Worm (Caenorhabditis elegans) whole organism, late embryonic: ENCODE data around the gene ZK632.4.

Experiments used
- ama-1 ChIP-seq: fragments of 150-350 bp; optimal IDR thresholded peaks from 2 replicates; lab custom pipeline; 2014
- dve-1 ChIP-seq: sonication (generic microtip); optimal IDR thresholded peaks from 2 replicates; lab custom pipeline; 2017; ENCODE audit warnings: antibody characterized with exemption, mild to moderate bottlenecking, missing genetic modification characterization, missing compliant biosample characterization
- nfya-1 ChIP-seq: sonication (generic microtip); optimal IDR thresholded peaks from 2 replicates; lab custom pipeline; 2017; ENCODE audit warnings: missing genetic modification characterization, mild to moderate bottlenecking, missing compliant biosample characterization, antibody characterized with exemption, moderate library complexity
- pha-4 ChIP-seq: fragments of 150-350 bp; optimal IDR thresholded peaks from 2 replicates; lab custom pipeline; 2018; ENCODE audit warnings: missing biosample characterization, missing genetic modification reagents, missing genetic modification characterization

DNA sequence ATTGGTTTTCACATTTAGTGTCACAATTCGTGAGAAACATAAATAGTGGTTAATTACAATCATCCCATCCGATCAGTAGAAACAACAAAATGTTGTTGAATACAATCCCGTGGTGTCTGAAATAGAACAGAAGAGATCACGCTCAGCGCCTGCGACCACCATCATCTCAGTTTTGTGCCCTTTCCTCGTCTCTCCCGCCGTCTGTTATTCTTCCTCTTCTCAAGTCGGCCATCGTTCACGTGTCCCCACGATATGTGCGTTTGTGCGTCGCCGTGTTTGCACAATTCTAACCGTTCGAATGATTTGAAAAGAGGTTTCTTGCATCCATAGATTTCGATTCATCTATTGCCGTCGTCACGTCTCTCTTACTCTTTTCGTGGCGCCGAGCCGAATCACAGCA is 11.5 kb upstream of the ZK632.4 start, which contains the start of gene panl-3:
- TF ChIP-seq nfya-1 (tag; lab: Kevin White, UChicago) = peak; percentile 16
- TF ChIP-seq pha-4 (tag; lab: Kevin White, UChicago) = no peak
- TF ChIP-seq dve-1 (tag; lab: Kevin White, UChicago) = no peak
- TF ChIP-seq ama-1 (lab: Kevin White, UChicago) = no peak
